Worm (Caenorhabditis elegans) whole organism, late embryonic: ENCODE results near the gene C34D4.4.

ENCODE experiments used
- ceh-34 ChIP-seq: sonication (generic microtip); optimal IDR thresholded peaks from 2 replicates; lab custom pipeline; 2016; ENCODE audit warnings: mild to moderate bottlenecking, missing genetic modification characterization, missing compliant biosample characterization
- ceh-48 ChIP-seq: sonication (generic microtip); optimal IDR thresholded peaks from 2 replicates; lab custom pipeline; 2016; ENCODE audit warnings: missing genetic modification characterization, inconsistent platforms, missing compliant biosample characterization
- pag-3 ChIP-seq: sonication (generic microtip); optimal IDR thresholded peaks from 2 replicates; lab custom pipeline; 2016; ENCODE audit warnings: missing compliant biosample characterization, missing genetic modification characterization, borderline replicate concordance
- pha-4 ChIP-seq: fragments of 150-350 bp; optimal IDR thresholded peaks from 2 replicates; lab custom pipeline; 2018; ENCODE audit warnings: missing biosample characterization, missing genetic modification reagents, missing genetic modification characterization
- tbx-7 ChIP-seq: sonication (generic microtip); optimal IDR thresholded peaks from 2 replicates; lab custom pipeline; 2016; ENCODE audit warnings: missing genotype, missing genetic modification characterization, missing compliant biosample characterization
- unc-55 ChIP-seq: sonication (generic microtip); optimal IDR thresholded peaks from 2 replicates; lab custom pipeline; 2017; ENCODE audit warnings: missing biosample characterization, missing genetic modification reagents, missing genetic modification characterization

- TF ChIP-seq unc-55 (GFP tag; lab: Kevin White, UChicago): no peak
- no peak for TF ChIP-seq pag-3 (tag; lab: Kevin White, UChicago)
- no peak for TF ChIP-seq ceh-34 (tag; lab: Kevin White, UChicago)
- peak; percentile 61 for TF ChIP-seq ceh-48 (tag; lab: Kevin White, UChicago)
- no peak for TF ChIP-seq pha-4 (tag; lab: Kevin White, UChicago)
- no peak for TF ChIP-seq tbx-7 (tag; lab: Kevin White, UChicago)
These were observed 16.0 kb upstream of the C34D4.4 start, which contains the start of gene cyn-12 for ce11 chrIV:7133140-7133539.
